Fruit fly (Drosophila melanogaster) whole organism: ENCODE data around the gene eIF3i.

Experiments used
- CG8478 ChIP-seq: fragments of >200 bp; optimal IDR thresholded peaks from 2 replicates; lab custom pipeline; 2018; ENCODE audit warnings: inconsistent platforms
- Dll ChIP-seq: fragments of >200 bp; optimal IDR thresholded peaks from 2 replicates; lab custom pipeline; 2017
- EcR ChIP-seq, 2 experiments: fragments of >200 bp; optimal IDR thresholded peaks; 2 replicates each; lab custom pipeline; 2017; ENCODE audit warnings: missing biosample characterization in 2 of 2, missing genetic modification characterization in 2 of 2, missing genetic modification reagents in 2 of 2
- pan ChIP-seq: fragments of >200 bp; optimal IDR thresholded peaks from 2 replicates; lab custom pipeline; 2017
- psq ChIP-seq: fragments of >200 bp; optimal IDR thresholded peaks from 2 replicates; lab custom pipeline; 2017
- usp ChIP-seq: fragments of >200 bp; optimal IDR thresholded peaks from 2 replicates; lab custom pipeline; 2017; ENCODE audit warnings: missing biosample characterization, missing genetic modification characterization, mixed read lengths

- no peak for TF ChIP-seq psq
- TF ChIP-seq Dll (lab: Kevin White, UChicago): no peak
- no peak for TF ChIP-seq CG8478 (lab: Kevin White, UChicago)
- no peak for TF ChIP-seq pan (lab: Kevin White, UChicago)
- TF ChIP-seq EcR (GFP tag; optimal IDR thresholded peaks at IDR 0.05; lab: Kevin White, UChicago): no peak
- TF ChIP-seq usp: no peak
These were observed 50.8 kb downstream of the eIF3i start for dm6 chr2L:4916738-4917137.
